Worm (Caenorhabditis elegans) whole organism, early embryonic: ENCODE data around the gene T14B1.1.

ENCODE experiments used
- B0310.2 ChIP-seq: sonication (generic microtip); optimal IDR thresholded peaks from 2 replicates; lab custom pipeline; 2016; ENCODE audit warnings: mild to moderate bottlenecking, missing genetic modification characterization, missing compliant biosample characterization
- F13C5.2 ChIP-seq: sonication (generic microtip); optimal IDR thresholded peaks from 2 replicates; lab custom pipeline; 2017; ENCODE audit warnings: mild to moderate bottlenecking, missing genetic modification characterization, inconsistent platforms, missing compliant biosample characterization
- aly-1 ChIP-seq: sonication (generic microtip); optimal IDR thresholded peaks from 2 replicates; lab custom pipeline; 2016; ENCODE audit warnings: missing genetic modification characterization, missing compliant biosample characterization
- ama-1 ChIP-seq: fragments of 150-350 bp; optimal IDR thresholded peaks from 2 replicates; lab custom pipeline; 2014
- ceh-13 ChIP-seq: fragments of 200-800 bp; sonication (Bioruptor generic); optimal IDR thresholded peaks from 2 replicates; lab custom pipeline; 2018; ENCODE audit warnings: mild to moderate bottlenecking, missing genetic modification characterization, missing compliant biosample characterization
- ceh-36 ChIP-seq: sonication (generic microtip); optimal IDR thresholded peaks from 2 replicates; lab custom pipeline; 2016; ENCODE audit warnings: missing genetic modification characterization, inconsistent platforms, missing compliant biosample characterization
- ets-7 ChIP-seq: sonication (generic microtip); optimal IDR thresholded peaks from 2 replicates; lab custom pipeline; 2016; ENCODE audit warnings: missing genotype, missing genetic modification characterization, missing compliant biosample characterization
- flt-1 ChIP-seq: fragments of 200-800 bp; sonication (Bioruptor generic); IDR thresholded peaks from 2 replicates; pipeline ENCODE4 v1.3.6; 2022; ENCODE audit warnings: missing genetic modification characterization, missing compliant biosample characterization
- hmbx-1 ChIP-seq: sonication (generic microtip); optimal IDR thresholded peaks from 2 replicates; lab custom pipeline; 2016; ENCODE audit warnings: mild to moderate bottlenecking, missing genetic modification characterization, missing compliant biosample characterization
- hmg-4 ChIP-seq: fragments of 200-800 bp; sonication (Bioruptor generic); optimal IDR thresholded peaks from 2 replicates; lab custom pipeline; 2018; ENCODE audit warnings: mild to moderate bottlenecking, missing genetic modification characterization, missing compliant biosample characterization
- hnd-1 ChIP-seq: sonication (generic microtip); optimal IDR thresholded peaks from 2 replicates; lab custom pipeline; 2016; ENCODE audit warnings: missing genetic modification characterization, missing compliant biosample characterization
- pes-1 ChIP-seq: fragments of 200-800 bp; sonication (Bioruptor generic); IDR thresholded peaks from 2 replicates; pipeline ENCODE4 v1.3.6; 2022; ENCODE audit warnings: missing genetic modification reagents, missing genetic modification characterization, missing compliant biosample characterization
- scrt-1 ChIP-seq: fragments of 200-800 bp; sonication (Bioruptor generic); IDR thresholded peaks from 2 replicates; pipeline ENCODE4 v1.3.6; 2022; ENCODE audit warnings: missing genetic modification characterization, missing compliant biosample characterization
- sea-1 ChIP-seq: fragments of 200-800 bp; sonication (Bioruptor generic); conservative IDR thresholded peaks from 2 replicates; pipeline ENCODE4 v1.3.6; 2022; ENCODE audit warnings: missing genetic modification characterization, missing compliant biosample characterization
- tbx-11 ChIP-seq: fragments of 200-800 bp; sonication (Bioruptor generic); IDR thresholded peaks from 2 replicates; pipeline ENCODE4 v1.3.6; 2022; ENCODE audit warnings: missing genetic modification characterization, missing compliant biosample characterization
- tbx-37 ChIP-seq: fragments of 200-800 bp; sonication (Bioruptor generic); conservative IDR thresholded peaks from 2 replicates; pipeline ENCODE4 v1.3.6; 2022; ENCODE audit warnings: missing genetic modification reagents, missing genetic modification characterization, missing compliant biosample characterization
- tra-4 ChIP-seq: sonication (generic microtip); optimal IDR thresholded peaks from 2 replicates; lab custom pipeline; 2017; ENCODE audit warnings: missing genetic modification characterization, missing compliant biosample characterization

T14B1.1 gene

DNA sequence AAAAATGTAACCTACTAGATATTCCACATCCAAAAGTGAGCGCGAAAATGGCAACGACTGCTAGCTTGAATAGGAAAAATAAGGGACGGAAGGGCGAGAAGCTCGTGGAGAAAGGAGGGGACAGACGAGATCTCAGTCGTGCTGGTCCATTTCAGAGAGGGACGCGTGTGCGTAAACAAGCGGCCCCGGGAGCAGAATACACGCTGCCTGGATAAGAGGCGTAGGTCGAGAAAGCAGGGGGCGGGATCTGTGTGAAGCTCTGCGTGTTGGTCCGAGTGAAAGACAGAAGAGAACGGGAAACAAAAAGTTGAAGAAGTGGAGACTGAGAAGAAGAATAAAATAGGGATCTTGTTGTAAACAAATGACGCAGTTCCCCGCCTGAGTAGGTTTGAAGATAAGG lies at the start of gene T14B1.1:
TSS of gene T14B1.1 (minus strand) at position 170 of the 400 bp plus-strand sequence.
- TF ChIP-seq B0310.2 (no peak), F13C5.2 (tag; lab: Kevin White, UChicago) (peak; percentile 1)

DNA sequence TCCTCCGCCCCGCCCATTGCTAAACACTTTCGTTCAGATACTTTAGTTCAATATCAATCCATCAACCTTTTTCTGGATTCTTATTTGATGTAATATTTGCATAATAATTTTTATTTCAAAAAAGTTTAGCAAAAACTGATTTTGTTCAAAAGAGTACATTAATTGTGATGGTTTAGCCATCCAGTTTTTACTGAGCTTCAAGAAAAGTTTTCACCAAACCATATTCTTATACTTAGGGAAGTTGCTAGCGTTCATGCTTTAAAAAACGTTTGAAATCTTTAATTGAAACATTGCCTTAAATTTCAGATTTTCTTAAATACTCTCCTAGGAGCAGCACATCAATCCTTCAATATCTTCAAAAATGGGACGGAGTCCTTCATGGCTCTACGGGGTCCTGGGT lies 48.7 kb upstream of the T14B1.1 start, which contains the start of gene him-4:
TSS of gene him-4 (plus strand) at position 301 of the 400 bp plus-strand sequence.
- TF ChIP-seq ama-1 (lab: Kevin White, UChicago) (no peak), tbx-37 (GFP tag; lab: Robert Waterston, UW) (no peak), pes-1 (GFP tag; lab: Robert Waterston, UW) (no peak)

DNA sequence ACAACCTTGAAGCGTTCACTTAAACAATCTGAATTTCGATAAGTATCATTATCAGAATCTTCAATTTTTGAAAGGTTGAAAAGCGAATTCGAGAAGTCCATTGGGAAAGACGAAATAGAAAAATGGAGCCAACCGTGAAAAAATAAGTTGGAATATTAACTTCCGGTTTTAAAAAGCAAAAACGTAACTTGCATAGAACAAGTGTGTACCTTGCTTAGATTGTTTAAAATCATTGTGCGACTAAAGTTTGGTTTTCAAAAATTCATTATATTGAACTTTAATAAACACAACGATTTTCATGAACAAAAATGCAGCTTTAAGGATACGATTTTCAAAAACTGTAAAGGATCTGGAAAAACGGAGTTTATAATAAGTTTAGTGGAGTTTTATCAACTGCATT lies 45.1 kb upstream of the T14B1.1 start, which contains the start of gene F15G9.2:
TSS of gene F15G9.2 (minus strand) at position 101 of the 400 bp plus-strand sequence.
- TF ChIP-seq tbx-11 (GFP tag; lab: Robert Waterston, UW) = no peak
- no peak for TF ChIP-seq pes-1 (GFP tag; lab: Robert Waterston, UW)

DNA sequence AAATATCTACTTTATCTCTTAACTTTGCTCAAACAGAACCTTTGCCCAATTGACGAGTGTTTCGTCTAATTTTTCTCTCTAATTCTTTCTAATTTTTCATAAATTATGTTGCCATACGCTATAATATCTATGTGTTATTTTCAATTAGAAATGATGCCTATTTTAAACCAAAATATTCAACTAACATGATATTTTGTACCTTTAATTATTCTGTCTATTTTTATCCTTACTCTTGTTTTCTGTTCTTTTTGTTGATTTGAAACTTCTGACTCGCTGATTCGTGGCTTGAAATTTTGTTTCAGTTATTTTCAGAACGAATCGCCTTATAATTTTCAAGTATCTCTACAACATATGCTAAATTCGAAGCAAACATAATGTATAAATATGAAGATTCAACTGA lies 40.9 kb upstream of the T14B1.1 start, which contains the start of gene F15G9.6:
TSS of gene F15G9.6 (plus strand) at position 301 of the 400 bp plus-strand sequence.
- TF ChIP-seq hmbx-1 (tag; lab: Kevin White, UChicago) (no peak), tbx-37 (GFP tag; lab: Robert Waterston, UW) (no peak), tbx-11 (GFP tag; lab: Robert Waterston, UW) (no peak)

DNA sequence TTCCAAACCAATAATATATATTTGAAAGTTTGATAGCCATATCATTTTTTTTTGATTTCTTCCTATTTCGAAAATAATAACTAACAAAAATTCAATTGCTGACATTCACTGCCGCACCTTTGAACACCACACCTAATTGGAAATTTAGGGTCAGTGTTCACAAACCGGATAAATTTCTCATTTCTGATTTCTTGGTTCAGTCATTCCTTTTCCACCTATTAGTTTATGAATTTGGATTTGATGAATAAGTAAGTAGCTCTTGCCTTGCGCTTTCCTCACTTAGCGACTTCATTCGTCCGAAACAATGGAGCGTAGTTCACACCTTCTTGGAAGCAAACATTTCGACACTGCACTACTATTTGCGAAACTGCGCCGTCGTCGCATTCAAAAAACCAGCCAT lies 37.6 kb upstream of the T14B1.1 start, which contains the start of gene F15G9.1:
TSS of gene F15G9.1 (plus strand) at position 301 of the 400 bp plus-strand sequence.
- TF ChIP-seq B0310.2 (no peak), tra-4 (tag; lab: Kevin White, UChicago) (no peak), ceh-36 (tag; lab: Kevin White, UChicago) (no peak), sea-1 (no peak), ceh-13 (GFP tag; lab: Kevin White, UChicago) (no peak), F13C5.2 (tag; lab: Kevin White, UChicago) (no peak), ets-7 (tag; lab: Kevin White, UChicago) (no peak), hmbx-1 (tag; lab: Kevin White, UChicago) (no peak), scrt-1 (GFP tag; lab: Robert Waterston, UW) (no peak), pes-1 (GFP tag; lab: Robert Waterston, UW) (no peak), aly-1 (no peak)

DNA sequence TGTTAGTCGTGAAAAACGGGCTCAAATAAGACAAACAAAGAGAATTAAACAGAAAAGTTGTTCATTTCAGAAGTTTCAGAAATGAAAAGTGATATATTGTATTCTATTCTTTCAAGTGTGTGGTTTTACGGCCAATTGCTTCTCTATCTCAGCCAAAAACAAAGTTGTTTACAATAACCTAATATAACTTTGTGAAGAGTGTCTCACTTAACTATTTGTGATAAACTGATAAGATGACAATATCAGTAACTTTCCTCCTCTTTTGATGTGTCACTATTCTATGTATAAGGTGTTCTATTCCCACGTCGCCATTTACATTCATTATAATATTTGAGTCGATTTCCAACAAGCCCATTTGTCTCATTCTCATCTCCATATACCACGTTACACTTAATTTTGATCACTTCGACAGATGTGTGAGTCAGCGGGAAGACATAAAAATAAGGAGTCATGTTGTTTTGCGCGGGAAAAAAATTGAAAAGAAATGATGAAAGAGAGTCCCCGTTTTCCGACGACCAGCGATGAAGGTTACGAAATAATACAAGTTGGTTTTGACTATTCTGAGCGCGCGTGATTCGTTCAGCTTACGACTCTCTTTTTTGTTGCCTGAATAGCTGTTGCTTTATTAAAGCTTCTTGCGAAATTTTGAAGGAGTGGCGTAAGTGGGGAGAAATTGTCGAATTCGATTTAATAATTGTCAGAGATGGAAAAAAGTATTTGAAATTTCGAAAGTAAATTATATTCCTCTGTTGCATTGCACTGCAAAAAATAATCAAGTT lies 36.9 kb upstream of the T14B1.1 start:
- no peak for TF ChIP-seq tra-4 (tag; lab: Kevin White, UChicago)
- TF ChIP-seq aly-1 = no peak
- no peak for TF ChIP-seq ceh-36 (tag; lab: Kevin White, UChicago)

DNA sequence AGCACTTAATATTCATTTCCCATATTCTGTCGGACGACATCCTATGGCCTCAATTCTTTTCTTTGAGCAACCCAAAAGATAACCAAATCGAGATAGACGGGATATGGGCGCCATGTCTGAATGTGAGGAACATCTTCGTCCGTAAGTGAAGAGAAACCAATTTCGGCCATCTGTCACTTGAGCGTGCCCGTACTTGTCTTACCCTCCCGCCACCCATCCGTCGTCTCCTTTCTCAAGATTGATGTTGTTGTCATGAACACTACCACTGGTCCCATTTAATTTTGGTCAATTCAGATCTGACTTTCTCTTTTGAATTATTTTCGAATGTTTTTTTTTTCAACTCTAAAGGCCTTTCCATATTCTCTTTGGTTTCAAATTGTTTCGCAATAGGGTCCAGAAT lies 34.3 kb upstream of the T14B1.1 start:
- TF ChIP-seq hmbx-1 (tag; lab: Kevin White, UChicago) (no peak), ets-7 (tag; lab: Kevin White, UChicago) (no peak), B0310.2 (no peak), hmg-4 (GFP tag; lab: Kevin White, UChicago) (no peak), tbx-37 (GFP tag; lab: Robert Waterston, UW) (no peak), ceh-13 (GFP tag; lab: Kevin White, UChicago) (no peak), scrt-1 (GFP tag; lab: Robert Waterston, UW) (no peak), flt-1 (GFP tag; lab: Robert Waterston, UW) (no peak), ama-1 (lab: Kevin White, UChicago) (no peak), F13C5.2 (tag; lab: Kevin White, UChicago) (no peak), ceh-36 (tag; lab: Kevin White, UChicago) (no peak), sea-1 (no peak), hnd-1 (no peak), tbx-11 (GFP tag; lab: Robert Waterston, UW) (no peak), tra-4 (tag; lab: Kevin White, UChicago) (no peak), aly-1 (no peak), pes-1 (GFP tag; lab: Robert Waterston, UW) (no peak)

DNA sequence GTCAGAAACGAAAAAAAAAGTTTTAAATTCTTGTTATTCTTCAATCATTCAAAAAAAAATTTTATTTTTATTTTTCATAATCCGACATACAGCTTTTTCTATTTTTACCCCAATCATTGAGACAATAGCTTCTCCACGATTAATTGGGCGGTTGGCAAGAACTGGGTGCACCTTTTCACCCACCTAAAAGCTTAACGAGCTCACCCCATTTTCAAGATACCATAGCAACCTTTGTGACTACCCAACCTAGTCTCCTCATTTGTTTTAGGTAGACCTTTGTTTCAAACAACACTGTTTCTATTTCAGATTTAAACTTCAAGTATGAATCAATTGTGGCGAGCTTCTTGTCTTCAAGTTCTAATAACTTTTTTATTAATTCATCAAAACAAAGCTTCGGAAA lies 29.8 kb upstream of the T14B1.1 start, which contains the start of gene dyf-7:
TSS of gene dyf-7 (plus strand) at position 301 of the 400 bp plus-strand sequence.
- TF ChIP-seq hmbx-1 (tag; lab: Kevin White, UChicago) = no peak
- no peak for TF ChIP-seq aly-1
- TF ChIP-seq hmg-4 (GFP tag; lab: Kevin White, UChicago) = no peak
- no peak for TF ChIP-seq flt-1 (GFP tag; lab: Robert Waterston, UW)

DNA sequence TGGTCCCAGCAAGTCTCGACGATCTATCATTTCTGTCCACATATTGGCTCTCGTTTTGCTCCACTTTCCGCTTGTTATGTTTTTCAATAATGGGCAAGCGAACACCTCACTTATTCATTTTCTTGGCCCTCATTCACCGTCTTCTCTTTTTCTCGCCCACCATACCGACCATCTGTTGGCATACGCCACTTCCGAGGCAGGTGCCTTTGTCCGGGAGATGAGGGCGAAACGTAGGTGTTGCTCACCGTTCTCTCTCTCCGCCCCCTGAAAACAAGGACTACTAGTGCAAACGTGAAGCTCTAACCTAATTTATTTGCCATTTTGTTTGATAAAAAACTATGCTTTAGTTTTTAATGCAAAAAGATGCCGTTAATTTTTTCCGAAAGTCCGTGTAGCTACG lies 29.1 kb upstream of the T14B1.1 start:
- TF ChIP-seq ets-7 (tag; lab: Kevin White, UChicago) = no peak
- TF ChIP-seq hmbx-1 (tag; lab: Kevin White, UChicago) = no peak
- TF ChIP-seq ceh-36 (tag; lab: Kevin White, UChicago) = no peak
- TF ChIP-seq tra-4 (tag; lab: Kevin White, UChicago) = no peak
- TF ChIP-seq hnd-1 = no peak
- TF ChIP-seq pes-1 (GFP tag; lab: Robert Waterston, UW) = no peak
- no peak for TF ChIP-seq F13C5.2 (tag; lab: Kevin White, UChicago)
- no peak for TF ChIP-seq ama-1 (lab: Kevin White, UChicago)
- no peak for TF ChIP-seq flt-1 (GFP tag; lab: Robert Waterston, UW)
- no peak for TF ChIP-seq B0310.2
- no peak for TF ChIP-seq hmg-4 (GFP tag; lab: Kevin White, UChicago)
- no peak for TF ChIP-seq aly-1
- no peak for TF ChIP-seq tbx-11 (GFP tag; lab: Robert Waterston, UW)
- no peak for TF ChIP-seq tbx-37 (GFP tag; lab: Robert Waterston, UW)
- TF ChIP-seq ceh-13 (GFP tag; lab: Kevin White, UChicago) = no peak
- TF ChIP-seq sea-1 = no peak
- TF ChIP-seq scrt-1 (GFP tag; lab: Robert Waterston, UW) = no peak
